Worm (Caenorhabditis elegans): Measurements from ENCODE around the gene K12H6.12.
A peak's percentile ranks its signal among the peaks of the same experiment; 100 is the strongest.

Gene K12H6.12

ce11 chrII:2859873-2860821 lies 52.2 kb downstream of the K12H6.12 start (continued):
- TF ChIP-seq F49E8.2 (tag; optimal IDR thresholded peaks at IDR 0.05; ENCODE audit: borderline replicate concordance) (no peak), arid-1 (GFP tag; conservative IDR thresholded peaks at IDR 0.05) (peak; percentile 67), egl-43 (GFP tag; IDR thresholded peaks at IDR 0.05) (peak; percentile 90), daf-16 (GFP tag; optimal IDR thresholded peaks at IDR 0.05) (peak in 1 of 2 experiments; percentile 26), daf-16 (tag; optimal IDR thresholded peaks at IDR 0.05) (peak; percentile 2), spr-1 (tag; optimal IDR thresholded peaks at IDR 0.05) (no peak), R02D3.7 (tag; optimal IDR thresholded peaks at IDR 0.05) (no peak), D1046.2 (GFP tag; IDR thresholded peaks at IDR 0.05) (0 out of 2 replicates have a peak, but pooled peaks have one; percentile 46), unc-62 (GFP tag; optimal IDR thresholded peaks at IDR 0.05 in 1 of 2) (peak in 1 of 2 experiments; percentile 42), unc-62 (tag; optimal IDR thresholded peaks at IDR 0.05) (no peak), T26A8.4 (GFP tag; IDR thresholded peaks at IDR 0.05) (0 out of 2 replicates have a peak, but pooled peaks have one; percentile 28), tra-1 (GFP tag; IDR thresholded peaks at IDR 0.05) (0 out of 2 replicates have a peak, but pooled peaks have one; percentile 40), madf-9 (GFP tag; conservative IDR thresholded peaks at IDR 0.05) (0 out of 2 replicates have a peak, but pooled peaks have one; percentile 4), Y105C5A.15 (GFP tag; IDR thresholded peaks at IDR 0.05) (0 out of 2 replicates have a peak, but pooled peaks have one; percentile 65), mdt-29 (GFP tag; IDR thresholded peaks at IDR 0.05) (peak; percentile 25; the same call in 1 of the 2 replicates)

- no peak for TF ChIP-seq unc-39 (tag; optimal IDR thresholded peaks at IDR 0.05)
- no peak for TF ChIP-seq mdl-1 (tag; optimal IDR thresholded peaks at IDR 0.05)
- TF ChIP-seq pha-4 (GFP tag; IDR thresholded peaks at IDR 0.05) = peak; percentile 75; the same call in 1 of the 2 replicates
- no peak for TF ChIP-seq pha-4 (tag; optimal IDR thresholded peaks at IDR 0.05)
- no peak for TF ChIP-seq egl-27 (tag; optimal IDR thresholded peaks at IDR 0.05)
- peak; percentile 49 for TF ChIP-seq mes-2 (tag; optimal IDR thresholded peaks at IDR 0.05; ENCODE audit: poor library complexity, severe bottlenecking)
- peak; percentile 72 for TF ChIP-seq vab-7 (GFP tag; IDR thresholded peaks at IDR 0.05)
- 0 out of 2 replicates have a peak, but pooled peaks have one; percentile 50 for TF ChIP-seq nhr-42 (GFP tag; IDR thresholded peaks at IDR 0.05)
- TF ChIP-seq Y105C5A.15 (GFP tag; IDR thresholded peaks at IDR 0.05) = peak; percentile 30; the same call in 1 of the 2 replicates
- TF ChIP-seq nhr-28 (tag; optimal IDR thresholded peaks at IDR 0.05) = peak; percentile 9
- no peak for TF ChIP-seq zag-1 (tag; optimal IDR thresholded peaks at IDR 0.05)
- 0 out of 2 replicates have a peak, but pooled peaks have one; percentile 23 for TF ChIP-seq ctbp-1 (GFP tag; IDR thresholded peaks at IDR 0.05)
- TF ChIP-seq R02D3.7 (tag; optimal IDR thresholded peaks at IDR 0.05) = no peak
- no peak for TF ChIP-seq sdz-12 (GFP tag; optimal IDR thresholded peaks at IDR 0.05)
- no peak for TF ChIP-seq ceh-44 (GFP tag; IDR thresholded peaks at IDR 0.05)
- TF ChIP-seq nhr-111 (GFP tag; optimal IDR thresholded peaks at IDR 0.05) = no peak
- peak; percentile 14 for TF ChIP-seq hlh-11 (tag; optimal IDR thresholded peaks at IDR 0.05)
- peak; percentile 85 for TF ChIP-seq egl-43 (GFP tag; IDR thresholded peaks at IDR 0.05)
- TF ChIP-seq arid-1 (GFP tag; conservative IDR thresholded peaks at IDR 0.05) = peak; percentile 66
- TF ChIP-seq lin-38 (GFP tag; IDR thresholded peaks at IDR 0.05) = peak; percentile 67
- peak; percentile 0 for TF ChIP-seq nhr-102 (tag; optimal IDR thresholded peaks at IDR 0.05)
- TF ChIP-seq lin-29 (GFP tag; IDR thresholded peaks at IDR 0.05) = no peak
- no peak for TF ChIP-seq mxl-2 (GFP tag; conservative IDR thresholded peaks at IDR 0.05)
- TF ChIP-seq dmd-8 (GFP tag; IDR thresholded peaks at IDR 0.05) = peak; percentile 76
- TF ChIP-seq ZK337.2 (GFP tag; IDR thresholded peaks at IDR 0.05) = peak; percentile 42; the same call in 1 of the 2 replicates
- TF ChIP-seq lin-13 (GFP tag; optimal IDR thresholded peaks at IDR 0.05) = peak; percentile 65
- TF ChIP-seq unc-130 (GFP tag; optimal IDR thresholded peaks at IDR 0.05) = no peak
- peak in 1 of 2 experiments; percentile 23 for TF ChIP-seq daf-16 (GFP tag; optimal IDR thresholded peaks at IDR 0.05)
- TF ChIP-seq daf-16 (tag; optimal IDR thresholded peaks at IDR 0.05) = no peak
- no peak for TF ChIP-seq T20F7.1 (GFP tag; optimal IDR thresholded peaks at IDR 0.05)
- peak; percentile 38; the same call in 1 of the 2 replicates for TF ChIP-seq lin-1 (GFP tag; IDR thresholded peaks at IDR 0.05)
- TF ChIP-seq F26F4.8 (GFP tag; conservative IDR thresholded peaks at IDR 0.05) = 0 out of 2 replicates have a peak, but pooled peaks have one; percentile 25
- TF ChIP-seq nhr-237 (tag; optimal IDR thresholded peaks at IDR 0.05) = no peak
- TF ChIP-seq aha-1 (tag) = peak; percentile 95
- no peak for TF ChIP-seq spr-1 (tag; optimal IDR thresholded peaks at IDR 0.05)
- TF ChIP-seq tag-97 (GFP tag; IDR thresholded peaks at IDR 0.05) = no peak
Measured at ce11 chrII:2861385-2862099, 53.6 kb downstream of the K12H6.12 start.
